Fruit fly (Drosophila melanogaster) whole organism, larva: Measurements from ENCODE around the gene Larp7.

ENCODE experiments used
- noc ChIP-seq: fragments of 200-800 bp; sonication (Bioruptor generic); optimal IDR thresholded peaks from 3 replicates; lab custom pipeline; 2019; ENCODE audit warnings: missing biosample characterization, mild to moderate bottlenecking, missing genetic modification characterization, moderate library complexity

Larp7 gene

dm6 chrX:9284024-9284738 lies 40.6 kb downstream of the Larp7 start, which contains the start of gene lz:
lz (plus strand) TSS chrX:9284649.
- TF ChIP-seq noc, result no peak

dm6 chrX:9286386-9286785 lies 42.8 kb downstream of the Larp7 start:
- no peak for TF ChIP-seq noc

- no peak for TF ChIP-seq noc
Observed at dm6 chrX:9291270-9291669, 47.7 kb downstream of the Larp7 start.

- no peak for TF ChIP-seq noc
Observed at dm6 chrX:9295518-9295917, 51.9 kb downstream of the Larp7 start.
